Fruit fly (Drosophila melanogaster) whole organism, pupa: ENCODE measurements around the gene Fas2.

Source experiments
- CG10348 ChIP-seq: fragments of 200-800 bp; sonication (Bioruptor generic); IDR thresholded peaks from 2 replicates; pipeline ENCODE4 v1.3.6; 2022; ENCODE audit warnings: missing biosample characterization, missing genetic modification characterization
- CG12605 ChIP-seq: fragments of 200-800 bp; sonication (Bioruptor generic); IDR thresholded peaks from 2 replicates; pipeline ENCODE4 v1.3.6; 2022; ENCODE audit warnings: missing biosample characterization, missing genetic modification characterization
- CG13204 ChIP-seq: fragments of 200-800 bp; sonication (Bioruptor generic); optimal IDR thresholded peaks from 2 replicates; lab custom pipeline; 2018; ENCODE audit warnings: missing biosample characterization, mild to moderate bottlenecking, missing genetic modification characterization, moderate library complexity
- CG14655 ChIP-seq: fragments of 200-800 bp; sonication (Bioruptor generic); optimal IDR thresholded peaks from 3 replicates; lab custom pipeline; 2017; ENCODE audit warnings: mild to moderate bottlenecking, missing biosample characterization, missing genetic modification reagents, missing genetic modification characterization
- CG15710 ChIP-seq: fragments of 200-800 bp; sonication (Bioruptor generic); optimal IDR thresholded peaks from 2 replicates; lab custom pipeline; 2018; ENCODE audit warnings: missing biosample characterization, mild to moderate bottlenecking, missing genetic modification characterization, moderate library complexity
- CG17806 ChIP-seq: fragments of 200-800 bp; sonication (Bioruptor generic); optimal IDR thresholded peaks from 2 replicates; lab custom pipeline; 2018; ENCODE audit warnings: missing biosample characterization, mild to moderate bottlenecking, missing genetic modification characterization, moderate library complexity
- CG32121 ChIP-seq: fragments of 200-800 bp; sonication (Bioruptor generic); IDR thresholded peaks from 2 replicates; pipeline ENCODE4 v1.3.6; 2022; ENCODE audit warnings: missing biosample characterization, missing genetic modification characterization
- CG34367 ChIP-seq: fragments of 200-800 bp; sonication (Bioruptor generic); optimal IDR thresholded peaks from 2 replicates; lab custom pipeline; 2018; ENCODE audit warnings: missing biosample characterization, mild to moderate bottlenecking, missing genetic modification characterization
- CG4496 ChIP-seq: fragments of 200-800 bp; sonication (Bioruptor generic); IDR thresholded peaks from 3 replicates; pipeline ENCODE4 v1.3.6; 2022; ENCODE audit warnings: missing biosample characterization, missing genetic modification characterization
- CG8159 ChIP-seq: fragments of 200-800 bp; sonication (Bioruptor generic); optimal IDR thresholded peaks from 3 replicates; lab custom pipeline; 2018; ENCODE audit warnings: missing biosample characterization, mild to moderate bottlenecking, missing genetic modification characterization, moderate library complexity
- CG8301 ChIP-seq: fragments of 200-800 bp; sonication (Bioruptor generic); optimal IDR thresholded peaks from 2 replicates; lab custom pipeline; 2018; ENCODE audit warnings: missing biosample characterization, mild to moderate bottlenecking, missing genetic modification characterization
- CG9948 ChIP-seq: fragments of 200-800 bp; sonication (Bioruptor generic); optimal IDR thresholded peaks from 2 replicates; lab custom pipeline; 2018; ENCODE audit warnings: missing biosample characterization, mild to moderate bottlenecking, missing genetic modification characterization, moderate library complexity
- D1 ChIP-seq: fragments of 200-800 bp; sonication (Bioruptor generic); optimal IDR thresholded peaks from 2 replicates; lab custom pipeline; 2018; ENCODE audit warnings: missing biosample characterization, mild to moderate bottlenecking, missing genetic modification characterization, moderate library complexity
- EcR ChIP-seq: fragments of 200-800 bp; sonication (Bioruptor generic); optimal IDR thresholded peaks from 3 replicates; lab custom pipeline; 2019; ENCODE audit warnings: missing biosample characterization, missing genetic modification characterization, mild to moderate bottlenecking, moderate library complexity, missing genetic modification reagents
- Ets98B ChIP-seq: fragments of 200-800 bp; sonication (Bioruptor generic); IDR thresholded peaks from 2 replicates; pipeline ENCODE4 v1.3.6; 2022; ENCODE audit warnings: missing biosample characterization, missing genetic modification characterization
- Pif1A ChIP-seq: fragments of 200-800 bp; sonication (Bioruptor generic); optimal IDR thresholded peaks from 3 replicates; lab custom pipeline; 2016; ENCODE audit warnings: missing biosample characterization, missing genetic modification characterization
- Pif1B ChIP-seq: fragments of 200-800 bp; sonication (Bioruptor generic); optimal IDR thresholded peaks from 3 replicates; lab custom pipeline; 2016; ENCODE audit warnings: missing biosample characterization, missing genetic modification characterization
- Snoo ChIP-seq: fragments of 200-800 bp; sonication (Bioruptor generic); optimal IDR thresholded peaks from 3 replicates; lab custom pipeline; 2017; ENCODE audit warnings: missing biosample characterization, mild to moderate bottlenecking, missing genetic modification characterization, inconsistent platforms
- fd96Ca ChIP-seq: fragments of 200-800 bp; sonication (Bioruptor generic); IDR thresholded peaks from 3 replicates; pipeline ENCODE4 v1.3.6; 2022; ENCODE audit warnings: missing biosample characterization, missing genetic modification characterization
- gl ChIP-seq: fragments of 200-800 bp; sonication (Bioruptor generic); optimal IDR thresholded peaks from 2 replicates; lab custom pipeline; 2018; ENCODE audit warnings: missing biosample characterization, mild to moderate bottlenecking, missing genetic modification characterization
- rn ChIP-seq: fragments of 200-800 bp; sonication (Bioruptor generic); IDR thresholded peaks from 2 replicates; pipeline ENCODE4 v1.3.6; 2022; ENCODE audit warnings: missing biosample characterization, missing genetic modification characterization

Gene Fas2

DNA sequence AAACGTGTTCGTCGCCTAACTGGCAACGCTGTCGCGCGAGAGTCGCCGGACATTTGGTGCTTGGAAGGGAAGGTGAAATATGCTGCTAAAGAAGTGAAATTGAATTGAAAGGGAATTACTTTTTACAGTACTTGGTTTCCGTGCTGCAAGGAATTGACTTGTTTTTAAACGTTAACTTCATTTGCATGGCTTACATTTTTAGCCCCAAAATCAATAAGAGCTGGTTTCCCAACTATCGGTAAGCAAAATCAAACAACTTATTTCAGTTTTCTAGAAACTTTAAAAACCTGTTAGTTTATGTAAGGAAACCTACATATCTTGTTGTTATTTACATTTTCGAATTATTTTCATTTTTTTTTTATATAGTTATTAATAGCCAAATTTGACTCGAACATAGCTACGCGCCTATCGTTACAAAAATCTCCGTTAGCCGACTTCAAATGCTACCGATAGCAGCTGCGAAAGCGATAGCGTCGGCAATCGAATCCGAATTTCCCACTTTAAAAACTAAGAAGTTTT, 92.1 kb downstream of the Fas2 start, which contains the start of the genes dgt4 and Nsun2:
Gene dgt4 (plus strand): TSS at position 4 of the 519 bp plus-strand sequence.
Gene Nsun2 (minus strand): TSS at position 37 of the 519 bp plus-strand sequence.
- TF ChIP-seq rn = no peak
- TF ChIP-seq Ets98B (GFP tag; lab: Robert Waterston, UW) = no peak
- TF ChIP-seq CG32121 (GFP tag; lab: Robert Waterston, UW) = no peak
- no peak for TF ChIP-seq CG8301 (tag; lab: Kevin White, UChicago)
- TF ChIP-seq CG34367 (tag; lab: Kevin White, UChicago) = no peak
- no peak for TF ChIP-seq CG8159 (tag; lab: Kevin White, UChicago)
- TF ChIP-seq CG17806 (tag; lab: Kevin White, UChicago) = no peak
- no peak for TF ChIP-seq CG4496 (GFP tag; lab: Robert Waterston, UW)
- no peak for TF ChIP-seq CG10348 (GFP tag; lab: Robert Waterston, UW)
- no peak for TF ChIP-seq Pif1A (GFP tag; lab: Kevin White, UChicago)
- no peak for TF ChIP-seq Pif1B
- no peak for TF ChIP-seq EcR (GFP tag; lab: Kevin White, UChicago)

DNA sequence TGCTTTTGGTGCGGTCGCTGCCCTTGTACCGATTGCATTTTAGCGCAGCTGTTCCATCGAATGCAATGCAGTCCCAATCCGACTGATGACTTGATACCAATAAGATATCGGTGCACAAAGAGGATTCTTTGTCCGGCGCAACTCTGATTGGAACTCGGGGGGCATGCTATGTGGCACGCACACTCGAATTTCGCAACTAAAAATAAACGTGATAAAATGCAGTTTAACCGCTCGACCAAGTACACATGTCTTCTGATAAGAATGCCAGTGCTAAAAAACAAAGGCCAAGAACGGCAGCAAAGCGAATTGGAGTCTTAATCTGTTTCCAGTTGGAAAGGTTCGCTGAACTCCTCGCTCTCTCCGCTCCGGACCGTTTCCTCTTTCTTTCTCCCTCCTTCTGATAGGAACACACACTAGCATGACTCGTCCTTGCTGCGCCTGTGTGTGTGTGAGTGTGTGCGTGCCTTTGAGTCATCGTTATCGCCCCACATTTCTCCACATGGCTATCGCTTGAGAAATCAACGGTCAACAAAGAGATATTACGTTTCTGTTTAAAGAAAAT, 97.2 kb downstream of the Fas2 start:
- TF ChIP-seq EcR (GFP tag; lab: Kevin White, UChicago) = peak; percentile 97
- TF ChIP-seq CG13204 = no peak
- no peak for TF ChIP-seq CG8301 (tag; lab: Kevin White, UChicago)

DNA sequence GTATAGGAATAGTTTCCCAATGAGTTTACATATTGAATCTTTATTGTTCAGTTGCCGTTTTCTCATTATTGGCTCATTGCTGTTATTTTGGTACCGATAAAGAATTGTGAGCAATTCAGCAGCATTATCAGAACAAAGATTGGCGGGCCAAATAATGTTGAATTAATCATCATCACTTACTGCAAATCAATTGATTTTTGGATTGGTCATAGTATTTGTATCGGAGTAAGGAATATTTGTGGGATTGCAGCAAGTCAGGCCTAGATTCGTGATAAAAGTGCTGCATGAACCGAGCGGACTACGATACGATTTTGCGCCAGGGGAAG, 97.8 kb downstream of the Fas2 start:
- no peak for TF ChIP-seq EcR (GFP tag; lab: Kevin White, UChicago)
- peak; percentile 49 for TF ChIP-seq Pif1A (GFP tag; lab: Kevin White, UChicago)
- TF ChIP-seq CG9948 (tag; lab: Kevin White, UChicago) = peak; percentile 30
- no peak for TF ChIP-seq Pif1B
- peak; percentile 28 for TF ChIP-seq CG17806 (tag; lab: Kevin White, UChicago)
- peak; percentile 18 for TF ChIP-seq gl (tag; lab: Kevin White, UChicago)
- TF ChIP-seq D1 (tag; lab: Kevin White, UChicago) = no peak
- no peak for TF ChIP-seq fd96Ca
- no peak for TF ChIP-seq Snoo
- no peak for TF ChIP-seq CG10348 (GFP tag; lab: Robert Waterston, UW)
- TF ChIP-seq CG34367 (tag; lab: Kevin White, UChicago) = peak; percentile 45
- no peak for TF ChIP-seq CG4496 (GFP tag; lab: Robert Waterston, UW)
- peak; percentile 64 for TF ChIP-seq CG15710 (tag; lab: Kevin White, UChicago)
- TF ChIP-seq Ets98B (GFP tag; lab: Robert Waterston, UW) = no peak
- TF ChIP-seq rn = no peak
- peak; percentile 49 for TF ChIP-seq CG8159 (tag; lab: Kevin White, UChicago)
- peak; percentile 49 for TF ChIP-seq CG8301 (tag; lab: Kevin White, UChicago)
- peak; percentile 48 for TF ChIP-seq CG14655 (GFP tag; lab: Kevin White, UChicago)
- 0 out of 2 replicates have a peak, but pooled peaks have one; percentile 41 for TF ChIP-seq CG32121 (GFP tag; lab: Robert Waterston, UW)
- no peak for TF ChIP-seq CG12605 (GFP tag; lab: Robert Waterston, UW)
- no peak for TF ChIP-seq CG13204

DNA sequence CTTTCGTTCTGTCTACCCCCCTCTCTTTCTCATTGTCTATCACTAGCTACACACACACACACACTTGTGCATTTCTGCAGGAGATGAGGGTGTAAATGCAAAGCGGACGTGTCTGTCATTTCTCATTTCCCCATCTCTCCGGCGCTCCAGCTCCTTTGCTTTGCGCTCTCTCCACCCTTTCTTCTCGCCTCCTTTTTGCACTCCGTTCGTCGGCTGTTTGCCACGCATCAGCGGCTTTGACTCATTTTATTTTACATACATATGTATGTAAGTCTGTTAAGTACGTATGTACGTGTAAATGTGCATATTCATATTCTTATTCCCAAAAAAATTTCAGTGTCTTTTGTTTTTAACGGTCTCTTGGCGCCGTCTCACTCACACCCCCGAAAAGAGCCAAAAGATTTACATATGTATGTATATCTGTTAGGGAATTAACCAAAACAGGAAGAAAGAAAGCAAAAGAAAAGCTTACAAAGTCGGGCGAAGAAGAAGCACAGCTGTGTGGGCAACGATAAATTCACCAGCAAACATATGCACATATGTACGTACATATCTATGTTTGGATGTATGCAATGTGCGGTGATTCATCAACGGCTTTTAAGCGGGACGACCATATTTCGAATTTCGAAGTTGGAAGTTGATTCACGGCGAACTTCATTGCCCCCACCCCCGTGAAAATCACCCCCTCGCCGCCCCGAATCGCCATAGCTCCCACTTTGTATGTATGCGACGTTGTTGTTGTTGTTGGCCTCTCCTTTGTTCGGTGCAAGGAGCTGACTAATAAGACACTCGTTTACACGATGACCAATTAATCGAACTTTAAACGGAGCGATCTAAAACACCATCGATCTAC, 98.4 kb downstream of the Fas2 start:
- TF ChIP-seq Ets98B (GFP tag; lab: Robert Waterston, UW) (no peak), rn (no peak), CG9948 (tag; lab: Kevin White, UChicago) (no peak), EcR (GFP tag; lab: Kevin White, UChicago) (peak; percentile 19), CG4496 (GFP tag; lab: Robert Waterston, UW) (no peak), CG15710 (tag; lab: Kevin White, UChicago) (no peak), CG17806 (tag; lab: Kevin White, UChicago) (no peak)

DNA sequence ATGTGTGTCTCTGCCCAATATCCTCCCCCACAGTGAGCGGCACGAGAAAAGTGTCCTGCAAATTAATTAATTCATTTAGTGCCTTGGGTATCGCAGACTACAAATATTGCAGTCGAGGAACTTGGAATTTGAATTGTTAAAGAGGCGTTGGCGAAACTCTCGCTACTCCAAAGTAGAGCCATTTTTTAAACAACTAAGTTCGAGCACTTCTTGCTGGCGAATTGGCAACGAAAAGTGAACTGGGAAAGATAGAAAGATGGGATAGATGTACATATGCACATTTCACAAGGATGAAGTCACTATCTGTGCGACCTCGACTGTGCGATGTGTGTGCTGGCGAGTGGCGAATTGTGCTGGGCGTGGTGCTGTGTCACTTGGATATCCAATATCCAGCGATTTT, 99.1 kb downstream of the Fas2 start:
- TF ChIP-seq CG9948 (tag; lab: Kevin White, UChicago) = peak; percentile 71
- TF ChIP-seq CG8159 (tag; lab: Kevin White, UChicago) = peak; percentile 79
- TF ChIP-seq CG10348 (GFP tag; lab: Robert Waterston, UW) = peak; percentile 26; the same call in 1 of the 2 replicates
- TF ChIP-seq CG13204 = peak; percentile 50
- TF ChIP-seq gl (tag; lab: Kevin White, UChicago) = peak; percentile 47
- TF ChIP-seq EcR (GFP tag; lab: Kevin White, UChicago) = no peak
- no peak for TF ChIP-seq CG14655 (GFP tag; lab: Kevin White, UChicago)
- peak; percentile 39 for TF ChIP-seq Ets98B (GFP tag; lab: Robert Waterston, UW)
- peak; percentile 43 for TF ChIP-seq Snoo
- no peak for TF ChIP-seq rn
- TF ChIP-seq Pif1A (GFP tag; lab: Kevin White, UChicago) = peak; percentile 63
- TF ChIP-seq CG12605 (GFP tag; lab: Robert Waterston, UW) = peak; percentile 28
- TF ChIP-seq CG34367 (tag; lab: Kevin White, UChicago) = peak; percentile 75
- peak; percentile 58 for TF ChIP-seq Pif1B
- peak; percentile 69; the same call in 2 of the 3 replicates for TF ChIP-seq CG4496 (GFP tag; lab: Robert Waterston, UW)
- TF ChIP-seq D1 (tag; lab: Kevin White, UChicago) = no peak
- peak; percentile 81 for TF ChIP-seq CG8301 (tag; lab: Kevin White, UChicago)
- TF ChIP-seq CG17806 (tag; lab: Kevin White, UChicago) = peak; percentile 63
- TF ChIP-seq CG32121 (GFP tag; lab: Robert Waterston, UW) = peak; percentile 57; the same call in 1 of the 2 replicates
- TF ChIP-seq CG15710 (tag; lab: Kevin White, UChicago) = peak; percentile 78
- peak; percentile 73 for TF ChIP-seq fd96Ca
